Worm (Caenorhabditis elegans) whole organism, early embryonic: Measurements from ENCODE around the gene F02D10.3.

Experiments
- B0310.2 ChIP-seq: sonication (generic microtip); optimal IDR thresholded peaks from 2 replicates; lab custom pipeline; 2016; ENCODE audit warnings: mild to moderate bottlenecking, missing genetic modification characterization, missing compliant biosample characterization
- aly-1 ChIP-seq: sonication (generic microtip); optimal IDR thresholded peaks from 2 replicates; lab custom pipeline; 2016; ENCODE audit warnings: missing genetic modification characterization, missing compliant biosample characterization
- ama-1 ChIP-seq: fragments of 150-350 bp; optimal IDR thresholded peaks from 2 replicates; lab custom pipeline; 2014
- ceh-13 ChIP-seq: fragments of 200-800 bp; sonication (Bioruptor generic); optimal IDR thresholded peaks from 2 replicates; lab custom pipeline; 2018; ENCODE audit warnings: mild to moderate bottlenecking, missing genetic modification characterization, missing compliant biosample characterization
- flt-1 ChIP-seq: fragments of 200-800 bp; sonication (Bioruptor generic); IDR thresholded peaks from 2 replicates; pipeline ENCODE4 v1.3.6; 2022; ENCODE audit warnings: missing genetic modification characterization, missing compliant biosample characterization
- hmbx-1 ChIP-seq: sonication (generic microtip); optimal IDR thresholded peaks from 2 replicates; lab custom pipeline; 2016; ENCODE audit warnings: mild to moderate bottlenecking, missing genetic modification characterization, missing compliant biosample characterization
- hmg-4 ChIP-seq: fragments of 200-800 bp; sonication (Bioruptor generic); optimal IDR thresholded peaks from 2 replicates; lab custom pipeline; 2018; ENCODE audit warnings: mild to moderate bottlenecking, missing genetic modification characterization, missing compliant biosample characterization
- hnd-1 ChIP-seq: sonication (generic microtip); optimal IDR thresholded peaks from 2 replicates; lab custom pipeline; 2016; ENCODE audit warnings: missing genetic modification characterization, missing compliant biosample characterization
- pes-1 ChIP-seq: fragments of 200-800 bp; sonication (Bioruptor generic); IDR thresholded peaks from 2 replicates; pipeline ENCODE4 v1.3.6; 2022; ENCODE audit warnings: missing genetic modification reagents, missing genetic modification characterization, missing compliant biosample characterization
- scrt-1 ChIP-seq: fragments of 200-800 bp; sonication (Bioruptor generic); IDR thresholded peaks from 2 replicates; pipeline ENCODE4 v1.3.6; 2022; ENCODE audit warnings: missing genetic modification characterization, missing compliant biosample characterization
- tbx-11 ChIP-seq: fragments of 200-800 bp; sonication (Bioruptor generic); IDR thresholded peaks from 2 replicates; pipeline ENCODE4 v1.3.6; 2022; ENCODE audit warnings: missing genetic modification characterization, missing compliant biosample characterization
- tbx-37 ChIP-seq: fragments of 200-800 bp; sonication (Bioruptor generic); conservative IDR thresholded peaks from 2 replicates; pipeline ENCODE4 v1.3.6; 2022; ENCODE audit warnings: missing genetic modification reagents, missing genetic modification characterization, missing compliant biosample characterization
- tra-4 ChIP-seq: sonication (generic microtip); optimal IDR thresholded peaks from 2 replicates; lab custom pipeline; 2017; ENCODE audit warnings: missing genetic modification characterization, missing compliant biosample characterization

ce11 chrX:13411306-13411705 lies 51.1 kb downstream of the F02D10.3 start:
- no peak for TF ChIP-seq aly-1 (tag; lab: Kevin White, UChicago)
- no peak for TF ChIP-seq ama-1 (lab: Kevin White, UChicago)
- TF ChIP-seq scrt-1 (GFP tag; lab: Robert Waterston, UW), result no peak
- TF ChIP-seq hmbx-1 (tag; lab: Kevin White, UChicago), result no peak
- no peak for TF ChIP-seq tra-4
- no peak for TF ChIP-seq hmg-4
- no peak for TF ChIP-seq hnd-1
- no peak for TF ChIP-seq tbx-11
- no peak for TF ChIP-seq flt-1 (GFP tag; lab: Robert Waterston, UW)
- no peak for TF ChIP-seq tbx-37
- no peak for TF ChIP-seq ceh-13 (GFP tag; lab: Kevin White, UChicago)
- no peak for TF ChIP-seq pes-1 (GFP tag; lab: Robert Waterston, UW)
- TF ChIP-seq B0310.2 (tag; lab: Kevin White, UChicago), result no peak
